Fruit fly (Drosophila melanogaster): ENCODE measurements around the gene CG33108.

DNA sequence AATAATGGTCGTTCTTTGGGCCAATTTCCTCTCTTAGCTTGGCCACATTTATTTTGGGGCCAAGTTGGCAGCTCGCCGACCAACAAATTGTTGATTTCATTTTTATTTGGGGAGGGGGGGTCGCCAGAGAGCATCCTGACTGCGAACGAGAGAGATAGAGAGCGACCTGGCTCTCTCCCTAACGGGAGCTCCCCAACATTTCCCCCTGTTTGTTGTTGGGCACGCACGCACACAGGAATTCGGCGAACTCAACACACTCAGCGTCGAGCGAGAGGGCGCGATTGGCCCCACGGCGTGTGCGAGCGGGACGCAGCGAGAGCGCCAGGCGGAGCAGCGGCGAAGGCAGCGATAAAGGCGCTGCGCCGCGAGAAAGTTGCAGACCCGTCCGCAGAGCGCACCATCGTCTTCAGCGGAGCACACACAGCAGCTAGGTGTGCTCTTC, 32.7 kb upstream of the CG33108 start, which contains the start of gene CG31140:
- TF ChIP-seq CG4496 (GFP tag; IDR thresholded peaks at IDR 0.05): peak; percentile 81
- no peak for TF ChIP-seq EcR (GFP tag; optimal IDR thresholded peaks at IDR 0.05)
- TF ChIP-seq Snoo (tag; optimal IDR thresholded peaks at IDR 0.05): no peak
- peak; percentile 45; the same call in 1 of the 2 replicates for TF ChIP-seq CG32121 (GFP tag; IDR thresholded peaks at IDR 0.05)
